Worm (Caenorhabditis elegans) whole organism, L2 larva: Measurements from ENCODE around the gene C27F2.4.

Source experiments
- R02D3.7 ChIP-seq: fragments of 150-350 bp; optimal IDR thresholded peaks from 2 replicates; lab custom pipeline; 2014; ENCODE audit warnings: missing biosample characterization, missing genetic modification characterization
- Y55F3AM.14 ChIP-seq: fragments of 200-800 bp; sonication (Bioruptor generic); optimal IDR thresholded peaks from 2 replicates; lab custom pipeline; 2018; ENCODE audit warnings: mild to moderate bottlenecking, missing genetic modification characterization, missing compliant biosample characterization
- ama-1 ChIP-seq: fragments of 150-350 bp; optimal IDR thresholded peaks from 2 replicates; lab custom pipeline; 2018; ENCODE audit warnings: inconsistent platforms
- elt-3 ChIP-seq: sonication (generic microtip); optimal IDR thresholded peaks from 2 replicates; lab custom pipeline; 2017; ENCODE audit warnings: missing biosample characterization, missing genetic modification characterization
- lin-13 ChIP-seq: fragments of 150-350 bp; optimal IDR thresholded peaks from 2 replicates; lab custom pipeline; 2014; ENCODE audit warnings: missing biosample characterization, missing genetic modification reagents, missing genetic modification characterization
- mdl-1 ChIP-seq, 2 experiments: fragments of 150-350 bp in 1 of 2; sonication (generic microtip) in 1 of 2; optimal IDR thresholded peaks; 2 replicates each; lab custom pipeline; 2017; ENCODE audit warnings: missing biosample characterization in 2 of 2, missing genetic modification characterization in 2 of 2
- nhr-12 ChIP-seq: fragments of 150-350 bp; optimal IDR thresholded peaks from 2 replicates; lab custom pipeline; 2014; ENCODE audit warnings: missing biosample characterization, missing genetic modification characterization
- skn-1 ChIP-seq: sonication (generic microtip); optimal IDR thresholded peaks from 2 replicates; lab custom pipeline; 2017; ENCODE audit warnings: missing biosample characterization, missing genetic modification characterization
- sma-9 ChIP-seq, 2 experiments: fragments of 150-350 bp in 1 of 2; sonication (generic microtip) in 1 of 2; optimal IDR thresholded peaks; 2 replicates each; lab custom pipeline; 2014 to 2016; ENCODE audit warnings: missing genetic modification characterization in 2 of 2, mild to moderate bottlenecking in 1 of 2, missing biosample characterization in 1 of 2, missing compliant biosample characterization in 1 of 2, missing genetic modification reagents in 1 of 2, moderate library complexity in 1 of 2
- zag-1 ChIP-seq: fragments of 150-350 bp; optimal IDR thresholded peaks from 2 replicates; lab custom pipeline; 2014; ENCODE audit warnings: missing biosample characterization, missing genetic modification characterization
- ztf-11 ChIP-seq: sonication (generic microtip); optimal IDR thresholded peaks from 2 replicates; lab custom pipeline; 2017; ENCODE audit warnings: missing biosample characterization, missing genetic modification characterization
- ztf-4 ChIP-seq: fragments of 150-350 bp; optimal IDR thresholded peaks from 2 replicates; lab custom pipeline; 2014; ENCODE audit warnings: missing biosample characterization, missing genetic modification characterization

DNA sequence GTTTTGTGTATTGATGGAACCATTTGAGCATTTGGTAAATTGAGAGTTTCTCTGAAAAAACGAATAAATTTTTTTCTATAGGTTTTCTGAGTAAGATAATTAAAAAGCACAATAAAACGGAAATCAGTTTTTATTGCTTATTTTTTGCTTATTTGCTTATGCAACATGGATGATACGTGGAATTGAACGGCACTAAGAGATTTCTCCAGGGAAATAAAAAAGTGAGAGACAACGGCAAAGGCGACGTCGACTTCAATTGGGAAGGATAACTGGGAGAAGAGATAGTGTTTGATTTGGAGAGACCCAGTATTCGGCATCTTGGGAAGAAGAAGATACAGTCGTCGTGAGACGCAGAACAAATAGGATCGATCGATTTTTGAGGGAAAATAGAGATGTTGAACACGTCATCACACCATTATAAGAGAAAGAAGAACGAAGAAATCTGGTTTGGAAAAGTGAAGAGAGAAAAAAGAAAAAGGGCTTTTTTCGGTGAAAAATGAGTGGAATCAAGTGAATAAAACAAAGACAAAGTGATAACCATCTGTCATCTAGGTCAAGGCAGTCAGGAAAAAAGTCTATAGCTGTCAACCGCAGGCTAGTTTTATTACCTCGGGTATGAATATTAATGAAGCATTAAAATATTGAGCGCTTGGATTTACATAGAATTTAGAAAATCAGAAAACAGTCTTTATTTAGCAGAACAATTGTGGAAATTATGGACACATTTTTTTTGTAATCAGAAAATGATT lies 38.2 kb upstream of the C27F2.4 start, which contains the start of gene tmem-131:
- TF ChIP-seq nhr-12 (tag; lab: Kevin White, UChicago) (no peak), Y55F3AM.14 (GFP tag; lab: Kevin White, UChicago) (no peak), lin-13 (no peak), elt-3 (tag; lab: Kevin White, UChicago) (no peak), zag-1 (tag; lab: Kevin White, UChicago) (no peak), R02D3.7 (tag; lab: Kevin White, UChicago) (no peak), ama-1 (no peak), skn-1 (no peak), ztf-4 (tag; lab: Kevin White, UChicago) (no peak), sma-9 (GFP tag; optimal IDR thresholded peaks at IDR 0.05; lab: Kevin White, UChicago) (no peak), sma-9 (tag; optimal IDR thresholded peaks at IDR 0.05; lab: Kevin White, UChicago) (no peak), mdl-1 (tag; optimal IDR thresholded peaks at IDR 0.05; lab: Kevin White, UChicago) (no peak), ztf-11 (tag; lab: Kevin White, UChicago) (no peak)
